Fruit fly (Drosophila melanogaster) whole organism, prepupa: Measurements from ENCODE around the gene IFT46.

Experiments
- CG11294 ChIP-seq: fragments of 200-800 bp; sonication (Bioruptor generic); IDR thresholded peaks from 2 replicates; pipeline ENCODE4 v1.3.6; 2022; ENCODE audit warnings: missing biosample characterization, missing genetic modification characterization
- CG11902 ChIP-seq: fragments of 200-800 bp; sonication (Bioruptor generic); optimal IDR thresholded peaks from 3 replicates; lab custom pipeline; 2016; ENCODE audit warnings: missing biosample characterization, missing genetic modification characterization
- CG6792 ChIP-seq: fragments of 200-800 bp; sonication (Bioruptor generic); optimal IDR thresholded peaks from 3 replicates; lab custom pipeline; 2016; ENCODE audit warnings: missing biosample characterization, missing genetic modification characterization
- CG6854 ChIP-seq: fragments of 200-800 bp; sonication (Bioruptor generic); optimal IDR thresholded peaks from 2 replicates; lab custom pipeline; 2017; ENCODE audit warnings: missing biosample characterization, mild to moderate bottlenecking, missing genetic modification characterization
- Eip75B ChIP-seq: fragments of 200-800 bp; sonication (Bioruptor generic); optimal IDR thresholded peaks from 3 replicates; lab custom pipeline; 2016; ENCODE audit warnings: missing biosample characterization, missing genetic modification characterization
- Sox15 ChIP-seq: fragments of 200-800 bp; sonication (Bioruptor generic); optimal IDR thresholded peaks from 3 replicates; lab custom pipeline; 2016; ENCODE audit warnings: missing biosample characterization, missing genetic modification characterization
- net ChIP-seq: fragments of 200-800 bp; sonication (Bioruptor generic); optimal IDR thresholded peaks from 3 replicates; lab custom pipeline; 2016; ENCODE audit warnings: missing biosample characterization, missing genetic modification characterization

dm6 chr2L:18652663-18653327 lies 36.9 kb upstream of the IFT46 start, which contains the start of gene Cyp310a1:
- no peak for TF ChIP-seq Eip75B (GFP tag; lab: Kevin White, UChicago)
- TF ChIP-seq net (GFP tag; lab: Kevin White, UChicago) = no peak
- TF ChIP-seq CG6854 (GFP tag; lab: Kevin White, UChicago) = no peak
- no peak for TF ChIP-seq Sox15 (GFP tag; lab: Kevin White, UChicago)
- no peak for TF ChIP-seq CG11294 (GFP tag; lab: Robert Waterston, UW)
- no peak for TF ChIP-seq CG6792 (GFP tag; lab: Kevin White, UChicago)
- no peak for TF ChIP-seq CG11902 (GFP tag; lab: Kevin White, UChicago)
